Worm (Caenorhabditis elegans) whole organism, mixed stage, embryonic: ENCODE data around the gene B0228.6.

Experiments used
- blmp-1 ChIP-seq: fragments of 150-350 bp; optimal IDR thresholded peaks from 2 replicates; lab custom pipeline; 2014; ENCODE audit warnings: missing biosample characterization, missing genetic modification characterization
- ces-1 ChIP-seq: fragments of 150-350 bp; optimal IDR thresholded peaks from 2 replicates; lab custom pipeline; 2014; ENCODE audit warnings: missing biosample characterization, missing genetic modification reagents, missing genetic modification characterization
- elt-3 ChIP-seq: fragments of 150-350 bp; optimal IDR thresholded peaks from 2 replicates; lab custom pipeline; 2014; ENCODE audit warnings: missing biosample characterization, missing genetic modification characterization
- lsy-2 ChIP-seq: fragments of 150-350 bp; optimal IDR thresholded peaks from 2 replicates; lab custom pipeline; 2014; ENCODE audit warnings: missing biosample characterization, missing genetic modification characterization
- mep-1 ChIP-seq: fragments of 150-350 bp; optimal IDR thresholded peaks from 2 replicates; lab custom pipeline; 2017; ENCODE audit warnings: missing biosample characterization, missing genetic modification reagents, missing genetic modification characterization, inconsistent platforms
- nhr-237 ChIP-seq: fragments of 150-350 bp; optimal IDR thresholded peaks from 2 replicates; lab custom pipeline; 2014; ENCODE audit warnings: missing biosample characterization, missing genetic modification characterization
- nhr-28 ChIP-seq: fragments of 150-350 bp; optimal IDR thresholded peaks from 2 replicates; lab custom pipeline; 2014; ENCODE audit warnings: missing biosample characterization, missing genetic modification characterization
- nhr-76 ChIP-seq: sonication (generic microtip); optimal IDR thresholded peaks from 2 replicates; lab custom pipeline; 2017; ENCODE audit warnings: missing biosample characterization, missing genetic modification characterization
- pha-4 ChIP-seq: fragments of 150-350 bp; optimal IDR thresholded peaks from 2 replicates; lab custom pipeline; 2018; ENCODE audit warnings: missing biosample characterization, missing genetic modification reagents, missing genetic modification characterization

DNA sequence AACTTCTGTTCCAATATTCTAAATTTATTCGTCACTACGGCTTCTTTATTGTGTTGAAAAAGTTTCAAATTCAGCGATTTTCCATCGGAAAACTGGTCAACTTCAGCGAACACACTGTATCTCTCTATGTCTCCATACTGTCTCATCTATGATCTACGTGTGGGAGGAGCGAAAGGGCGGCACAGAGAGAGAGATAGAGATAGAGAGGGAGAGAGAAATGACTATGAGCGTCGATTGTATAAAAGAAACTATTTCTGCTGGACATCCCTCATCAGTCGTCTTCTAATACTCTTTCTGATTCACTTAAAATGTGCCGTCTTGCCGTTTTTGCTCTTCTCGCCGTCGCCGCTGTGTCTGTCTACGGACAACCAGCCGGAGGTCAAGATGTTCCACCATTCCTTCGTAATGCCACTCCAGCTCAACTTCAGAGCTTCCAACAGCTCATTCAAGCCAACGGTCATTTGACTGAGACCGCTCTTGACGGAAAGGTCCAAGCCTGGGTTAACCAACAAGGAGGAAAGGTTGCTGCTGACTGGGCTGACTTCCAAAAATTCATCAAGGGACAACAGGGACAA, 35.4 kb upstream of the B0228.6 start, which contains the start of gene srlf-1:
- TF ChIP-seq nhr-76 (no peak), blmp-1 (tag; lab: Kevin White, UChicago) (no peak), elt-3 (tag; lab: Kevin White, UChicago) (no peak), ces-1 (GFP tag; lab: Kevin White, UChicago) (no peak), nhr-28 (tag; lab: Kevin White, UChicago) (no peak), lsy-2 (tag; lab: Kevin White, UChicago) (no peak), mep-1 (tag; lab: Kevin White, UChicago) (no peak), nhr-237 (tag; lab: Kevin White, UChicago) (no peak), pha-4 (no peak)
